Worm (Caenorhabditis elegans): ENCODE measurements around the gene srh-179.

The srh-179 gene

DNA sequence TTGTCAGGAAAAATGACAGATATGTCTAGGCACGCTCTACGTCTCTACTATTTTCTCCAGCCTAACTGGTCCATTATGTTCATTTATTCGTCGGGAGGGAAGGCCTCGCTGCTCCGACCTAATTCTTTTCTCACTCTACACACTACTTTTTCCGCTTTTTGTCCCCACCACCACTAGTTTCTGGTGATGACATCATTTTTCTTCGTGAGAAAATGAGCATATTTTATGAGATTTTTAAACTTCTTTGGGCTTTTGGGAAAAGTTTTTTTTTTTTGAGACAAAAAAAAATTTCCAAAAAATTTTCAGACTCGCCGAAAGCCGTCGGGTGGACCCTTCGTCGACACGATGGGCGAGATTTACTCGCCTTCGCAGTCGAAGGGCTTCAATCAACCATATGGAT is 15.8 kb downstream of the srh-179 start, which contains the start of gene slo-1:
Gene slo-1 (plus strand): TSS at position 301 of the 400 bp plus-strand sequence.
- TF ChIP-seq unc-62 (GFP tag; optimal IDR thresholded peaks at IDR 0.05), result no peak

ce11 chrV:18504610-18505009 is 28.4 kb downstream of the srh-179 start:
- TF ChIP-seq unc-62 (GFP tag; optimal IDR thresholded peaks at IDR 0.05), result no peak

ce11 chrV:18506772-18507171 is 30.6 kb downstream of the srh-179 start:
- TF ChIP-seq unc-62 (GFP tag; optimal IDR thresholded peaks at IDR 0.05), result no peak

DNA sequence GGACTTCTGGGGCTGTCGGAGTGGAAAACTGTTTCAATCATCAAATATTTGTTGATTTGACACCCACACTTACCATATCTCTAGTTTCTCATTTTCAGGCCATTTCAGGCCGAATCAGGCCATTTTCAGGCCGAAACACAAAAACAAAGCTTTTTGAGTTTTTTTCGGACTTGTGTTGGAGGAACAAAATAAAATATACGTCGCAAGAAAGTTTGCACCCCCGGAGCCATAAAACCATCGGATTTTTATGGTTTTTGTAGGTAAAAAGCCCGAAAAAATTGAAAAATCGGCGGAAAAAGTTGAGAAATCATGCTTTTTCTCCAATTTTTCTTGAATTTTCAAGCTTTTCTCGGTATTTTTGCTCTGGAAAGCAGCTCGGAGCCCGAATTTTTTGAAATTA is 32.4 kb downstream of the srh-179 start, which contains the start of gene Y51A2D.1:
Gene Y51A2D.1 (plus strand): TSS at position 301 of the 400 bp plus-strand sequence.
- TF ChIP-seq unc-62 (GFP tag; optimal IDR thresholded peaks at IDR 0.05), result no peak

DNA sequence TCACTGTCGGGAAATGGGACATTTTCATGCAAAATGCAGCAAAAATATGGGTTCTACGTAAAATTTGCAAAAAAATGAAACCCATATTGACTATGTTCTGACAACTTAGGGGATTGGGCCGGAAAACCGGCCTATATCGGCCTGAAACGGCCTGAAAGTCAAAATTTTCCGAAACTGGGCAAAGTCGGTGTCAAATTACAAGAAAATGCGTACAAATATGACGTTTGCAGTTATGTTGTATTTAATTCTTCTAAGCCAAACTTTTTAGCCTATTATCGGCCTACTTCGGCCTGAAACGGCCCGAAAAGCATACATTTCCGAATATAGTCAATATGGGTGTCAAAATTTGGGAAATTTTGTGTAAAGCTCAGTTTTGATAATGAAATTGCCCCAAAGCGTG is 35.7 kb downstream of the srh-179 start:
- TF ChIP-seq unc-62 (GFP tag; optimal IDR thresholded peaks at IDR 0.05), result no peak

DNA sequence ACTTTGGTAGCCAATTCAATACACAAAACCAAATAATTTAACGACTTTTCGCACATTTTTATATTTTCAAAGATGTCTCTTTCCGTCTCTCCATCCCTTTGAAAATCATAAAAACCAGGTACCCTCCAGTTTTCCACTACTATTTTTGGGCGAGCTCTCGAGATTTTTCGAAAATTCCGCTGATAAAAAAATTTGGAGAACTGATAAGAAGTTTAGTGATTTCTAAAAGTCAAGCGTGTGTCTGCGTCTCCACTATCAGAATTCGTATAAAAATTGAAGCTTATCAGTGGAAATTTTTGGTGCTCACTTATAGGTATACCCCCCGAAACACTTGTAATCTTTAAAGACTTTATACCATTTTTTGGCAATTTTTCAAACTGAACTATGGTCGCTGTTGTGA is 40.3 kb downstream of the srh-179 start, which contains the start of gene hmit-1.1:
Gene hmit-1.1 (plus strand): TSS at position 294 of the 400 bp plus-strand sequence.
- TF ChIP-seq unc-62 (GFP tag; optimal IDR thresholded peaks at IDR 0.05), result no peak

DNA sequence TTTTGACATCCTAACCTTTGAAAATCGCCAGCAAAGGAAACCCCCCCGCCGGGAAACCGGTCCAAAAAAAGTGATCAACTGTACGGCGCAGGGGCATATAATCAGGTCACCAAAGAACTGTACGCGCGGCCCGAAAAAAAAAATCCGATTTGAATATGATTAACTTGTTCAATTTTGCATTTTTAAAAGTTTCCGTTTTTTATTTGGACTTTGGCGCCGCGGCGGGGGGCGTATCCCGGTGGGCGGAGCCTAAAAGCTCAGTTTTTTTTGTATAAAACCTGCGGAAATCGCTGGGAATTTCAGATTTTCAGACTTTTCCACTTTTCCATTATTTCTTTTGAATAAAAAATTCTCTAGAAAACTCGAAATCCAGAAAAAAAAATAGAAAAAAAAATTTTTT is 48.3 kb downstream of the srh-179 start, which contains the start of gene hmit-1.2:
Gene hmit-1.2 (plus strand): TSS at position 301 of the 400 bp plus-strand sequence.
- TF ChIP-seq unc-62 (GFP tag; optimal IDR thresholded peaks at IDR 0.05), result no peak
